Worm (Caenorhabditis elegans) whole organism, early embryonic: Measurements from ENCODE around the gene irg-1.
"Not testable (repeated sequence)": the region's sequence is repeated elsewhere in the genome, so short reads cannot be mapped to it uniquely, and the experiment has no call there.

Source experiments
- F13C5.2 ChIP-seq: sonication (generic microtip); optimal IDR thresholded peaks from 2 replicates; lab custom pipeline; 2017; ENCODE audit warnings: mild to moderate bottlenecking, missing genetic modification characterization, inconsistent platforms, missing compliant biosample characterization
- ama-1 ChIP-seq: fragments of 150-350 bp; optimal IDR thresholded peaks from 2 replicates; lab custom pipeline; 2014
- ceh-13 ChIP-seq: fragments of 200-800 bp; sonication (Bioruptor generic); optimal IDR thresholded peaks from 2 replicates; lab custom pipeline; 2018; ENCODE audit warnings: mild to moderate bottlenecking, missing genetic modification characterization, missing compliant biosample characterization
- flt-1 ChIP-seq: fragments of 200-800 bp; sonication (Bioruptor generic); IDR thresholded peaks from 2 replicates; pipeline ENCODE4 v1.3.6; 2022; ENCODE audit warnings: missing genetic modification characterization, missing compliant biosample characterization
- hmg-4 ChIP-seq: fragments of 200-800 bp; sonication (Bioruptor generic); optimal IDR thresholded peaks from 2 replicates; lab custom pipeline; 2018; ENCODE audit warnings: mild to moderate bottlenecking, missing genetic modification characterization, missing compliant biosample characterization
- hnd-1 ChIP-seq: sonication (generic microtip); optimal IDR thresholded peaks from 2 replicates; lab custom pipeline; 2016; ENCODE audit warnings: missing genetic modification characterization, missing compliant biosample characterization
- pes-1 ChIP-seq: fragments of 200-800 bp; sonication (Bioruptor generic); IDR thresholded peaks from 2 replicates; pipeline ENCODE4 v1.3.6; 2022; ENCODE audit warnings: missing genetic modification reagents, missing genetic modification characterization, missing compliant biosample characterization
- scrt-1 ChIP-seq: fragments of 200-800 bp; sonication (Bioruptor generic); IDR thresholded peaks from 2 replicates; pipeline ENCODE4 v1.3.6; 2022; ENCODE audit warnings: missing genetic modification characterization, missing compliant biosample characterization
- tbx-37 ChIP-seq: fragments of 200-800 bp; sonication (Bioruptor generic); conservative IDR thresholded peaks from 2 replicates; pipeline ENCODE4 v1.3.6; 2022; ENCODE audit warnings: missing genetic modification reagents, missing genetic modification characterization, missing compliant biosample characterization

ce11 chrV:3506252-3506651 lies 17.1 kb upstream of the irg-1 start, which contains the start of gene ugt-64:
- TF ChIP-seq scrt-1 (GFP tag; lab: Robert Waterston, UW); hmg-4 (GFP tag; lab: Kevin White, UChicago); tbx-37 (GFP tag; lab: Robert Waterston, UW); ceh-13; ama-1; pes-1 (GFP tag; lab: Robert Waterston, UW); flt-1 (GFP tag; lab: Robert Waterston, UW); F13C5.2 (tag; lab: Kevin White, UChicago); hnd-1: not testable (repeated sequence)
